Fruit fly (Drosophila melanogaster) whole organism, embryonic: Measurements from ENCODE around the gene Arpc5.

Source experiments
- Ada2b ChIP-seq: fragments of 200-800 bp; sonication (Bioruptor generic); IDR thresholded peaks from 2 replicates; pipeline ENCODE4 v1.3.6; 2022; ENCODE audit warnings: missing biosample characterization, missing genetic modification characterization
- Antp ChIP-seq: fragments of 200-800 bp; sonication (Bioruptor generic); optimal IDR thresholded peaks from 3 replicates; lab custom pipeline; 2016; ENCODE audit warnings: missing biosample characterization, missing genetic modification characterization
- CG10274 ChIP-seq: fragments of 200-800 bp; sonication (Bioruptor generic); optimal IDR thresholded peaks from 3 replicates; lab custom pipeline; 2017; ENCODE audit warnings: missing biosample characterization, mild to moderate bottlenecking, missing genetic modification characterization
- CG1792 ChIP-seq: fragments of 200-800 bp; sonication (Bioruptor generic); optimal IDR thresholded peaks from 2 replicates; lab custom pipeline; 2016; ENCODE audit warnings: missing biosample characterization, missing genetic modification characterization
- CG18619 ChIP-seq: fragments of 200-800 bp; sonication (Bioruptor generic); optimal IDR thresholded peaks from 3 replicates; lab custom pipeline; 2017; ENCODE audit warnings: missing biosample characterization, mild to moderate bottlenecking, missing genetic modification characterization
- CG31441 ChIP-seq: fragments of 200-800 bp; sonication (Bioruptor generic); IDR thresholded peaks from 2 replicates; pipeline ENCODE4 v1.3.6; 2022; ENCODE audit warnings: missing biosample characterization, missing genetic modification characterization
- CG3281 ChIP-seq: fragments of 200-800 bp; sonication (Bioruptor generic); optimal IDR thresholded peaks from 3 replicates; lab custom pipeline; 2017; ENCODE audit warnings: missing biosample characterization, mild to moderate bottlenecking, missing genetic modification characterization
- CG7556 ChIP-seq: fragments of 200-800 bp; sonication (Bioruptor generic); optimal IDR thresholded peaks from 2 replicates; lab custom pipeline; 2017; ENCODE audit warnings: missing biosample characterization, mild to moderate bottlenecking, missing genetic modification characterization
- CG7839 ChIP-seq: fragments of 200-800 bp; sonication (Bioruptor generic); optimal IDR thresholded peaks from 3 replicates; lab custom pipeline; 2018; ENCODE audit warnings: missing biosample characterization, mild to moderate bottlenecking, missing genetic modification characterization, moderate library complexity
- Fer1 ChIP-seq: fragments of 200-800 bp; sonication (Bioruptor generic); optimal IDR thresholded peaks from 2 replicates; lab custom pipeline; 2017; ENCODE audit warnings: missing biosample characterization, mild to moderate bottlenecking, missing genetic modification characterization
- Fer2 ChIP-seq: fragments of 200-800 bp; sonication (Bioruptor generic); optimal IDR thresholded peaks from 2 replicates; lab custom pipeline; 2018; ENCODE audit warnings: missing biosample characterization, mild to moderate bottlenecking, missing genetic modification characterization, moderate library complexity
- H15 ChIP-seq: fragments of 200-800 bp; sonication (Bioruptor generic); IDR thresholded peaks from 3 replicates; pipeline ENCODE4 v1.3.6; 2022; ENCODE audit warnings: missing biosample characterization, missing genetic modification characterization
- Meics ChIP-seq: fragments of 200-800 bp; sonication (Bioruptor generic); optimal IDR thresholded peaks from 2 replicates; lab custom pipeline; 2017; ENCODE audit warnings: missing biosample characterization, mild to moderate bottlenecking, missing genetic modification characterization
- PHDP ChIP-seq: fragments of 200-800 bp; sonication (Bioruptor generic); optimal IDR thresholded peaks from 3 replicates; lab custom pipeline; 2018; ENCODE audit warnings: missing biosample characterization, mild to moderate bottlenecking, missing genetic modification characterization, moderate library complexity
- Ptx1 ChIP-seq: fragments of 200-800 bp; sonication (Bioruptor generic); IDR thresholded peaks from 2 replicates; pipeline ENCODE4 v1.3.6; 2022; ENCODE audit warnings: missing biosample characterization, missing genetic modification characterization
- Usf ChIP-seq: fragments of 200-800 bp; sonication (Bioruptor generic); optimal IDR thresholded peaks from 2 replicates; lab custom pipeline; 2017; ENCODE audit warnings: missing genotype, missing biosample characterization, missing genetic modification characterization
- az2 ChIP-seq: fragments of 200-800 bp; sonication (Bioruptor generic); optimal IDR thresholded peaks from 3 replicates; lab custom pipeline; 2016; ENCODE audit warnings: missing biosample characterization, missing genetic modification characterization
- cwo ChIP-seq: fragments of 200-800 bp; sonication (Bioruptor generic); optimal IDR thresholded peaks from 3 replicates; lab custom pipeline; 2017; ENCODE audit warnings: missing biosample characterization, missing genetic modification characterization, mild to moderate bottlenecking, moderate library complexity, missing genetic modification reagents
- exex ChIP-seq: fragments of 200-800 bp; sonication (Bioruptor generic); optimal IDR thresholded peaks from 4 replicates; lab custom pipeline; 2018; ENCODE audit warnings: missing biosample characterization, mild to moderate bottlenecking, missing genetic modification characterization, moderate library complexity
- grau ChIP-seq: fragments of 200-800 bp; optimal IDR thresholded peaks from 3 replicates; lab custom pipeline; 2019; ENCODE audit warnings: missing biosample characterization, mild to moderate bottlenecking, missing genetic modification characterization, moderate library complexity
- grn ChIP-seq: fragments of 200-800 bp; sonication (Bioruptor generic); optimal IDR thresholded peaks from 3 replicates; lab custom pipeline; 2017; ENCODE audit warnings: missing biosample characterization, missing genetic modification characterization
- hb ChIP-seq: fragments of 200-800 bp; sonication (Bioruptor generic); IDR thresholded peaks from 3 replicates; pipeline ENCODE4 v1.3.6; 2022; ENCODE audit warnings: missing biosample characterization, missing genetic modification characterization; ENCODE audit not compliant: partially characterized antibody
- hkb ChIP-seq, 2 experiments: fragments of 200-800 bp in 1 of 2; fragments of >200 bp in 1 of 2; sonication (Bioruptor generic) in 1 of 2; IDR thresholded peaks in 1 of 2; optimal IDR thresholded peaks in 1 of 2; 2 replicates each; pipeline versions ENCODE4 v1.3.6 to Lab custom; 2017 to 2022; ENCODE audit warnings: missing biosample characterization in 1 of 2, missing genetic modification characterization in 1 of 2
- lab ChIP-seq: fragments of 200-800 bp; sonication (Bioruptor generic); optimal IDR thresholded peaks from 3 replicates; lab custom pipeline; 2017; ENCODE audit warnings: missing biosample characterization, missing genetic modification characterization, mild to moderate bottlenecking, moderate library complexity, missing genetic modification reagents
- lilli ChIP-seq: fragments of 200-800 bp; sonication (Bioruptor generic); optimal IDR thresholded peaks from 3 replicates; lab custom pipeline; 2016; ENCODE audit warnings: missing biosample characterization, missing genetic modification characterization
- lmd ChIP-seq: fragments of 200-800 bp; sonication (Bioruptor generic); IDR thresholded peaks from 2 replicates; pipeline ENCODE4 v1.3.6; 2022; ENCODE audit warnings: missing biosample characterization, missing genetic modification characterization
- mirr ChIP-seq: fragments of 200-800 bp; sonication (Bioruptor generic); optimal IDR thresholded peaks from 3 replicates; lab custom pipeline; 2018; ENCODE audit warnings: missing biosample characterization, mild to moderate bottlenecking, missing genetic modification characterization
- nerfin-2 ChIP-seq: fragments of 200-800 bp; sonication (Bioruptor generic); IDR thresholded peaks from 2 replicates; pipeline ENCODE4 v1.3.6; 2022; ENCODE audit warnings: missing biosample characterization, missing genetic modification characterization; ENCODE audit not compliant: partially characterized antibody
- pfk ChIP-seq: fragments of 200-800 bp; sonication (Bioruptor generic); optimal IDR thresholded peaks from 2 replicates; lab custom pipeline; 2018; ENCODE audit warnings: missing biosample characterization, mild to moderate bottlenecking, missing genetic modification characterization, moderate library complexity
- scrt ChIP-seq: fragments of 200-800 bp; sonication (Bioruptor generic); optimal IDR thresholded peaks from 2 replicates; lab custom pipeline; 2018; ENCODE audit warnings: missing biosample characterization, mild to moderate bottlenecking, missing genetic modification characterization, moderate library complexity
- sens ChIP-seq: fragments of 200-800 bp; sonication (Bioruptor generic); peaks from one replicate; lab custom pipeline; 2016; ENCODE audit warnings: missing biosample characterization, missing genetic modification characterization
- tap ChIP-seq: fragments of 200-800 bp; optimal IDR thresholded peaks from 3 replicates; lab custom pipeline; 2019; ENCODE audit warnings: missing biosample characterization, mild to moderate bottlenecking, missing genetic modification characterization, moderate library complexity
- tup ChIP-seq: fragments of 200-800 bp; sonication (Bioruptor generic); optimal IDR thresholded peaks from 2 replicates; lab custom pipeline; 2016; ENCODE audit warnings: missing biosample characterization, mild to moderate bottlenecking, missing genetic modification characterization, moderate library complexity

Gene Arpc5

dm6 chr2L:2542491-2542890 is 37.6 kb upstream of the Arpc5 start (continued):
- TF ChIP-seq PHDP (peak; percentile 18), lmd (GFP tag; lab: Robert Waterston, UW) (peak; percentile 39; the same call in 1 of the 2 replicates), Ada2b (0 out of 2 replicates have a peak, but pooled peaks have one; percentile 34), Ptx1 (GFP tag; lab: Robert Waterston, UW) (0 out of 2 replicates have a peak, but pooled peaks have one; percentile 20), CG18619 (no peak), lilli (GFP tag; lab: Kevin White, UChicago) (no peak), tup (no peak), CG31441 (0 out of 2 replicates have a peak, but pooled peaks have one; percentile 24), Fer1 (GFP tag; lab: Kevin White, UChicago) (peak; percentile 36), cwo (GFP tag; lab: Kevin White, UChicago) (peak; percentile 23), CG1792 (no peak), scrt (GFP tag; lab: Kevin White, UChicago) (peak; percentile 10), CG3281 (peak; percentile 19), grau (peak; percentile 32), CG7556 (peak; percentile 13), sens (GFP tag; lab: Kevin White, UChicago) (peak; percentile 59), hkb (optimal IDR thresholded peaks at IDR 0.05; lab: Kevin White, UChicago) (no peak), hkb (GFP tag; IDR thresholded peaks at IDR 0.05; lab: Robert Waterston, UW) (0 out of 2 replicates have a peak, but pooled peaks have one; percentile 24), tap (tag; lab: Kevin White, UChicago) (no peak), lab (GFP tag; lab: Kevin White, UChicago) (peak; percentile 10), H15 (GFP tag; lab: Robert Waterston, UW) (no peak), Meics (GFP tag; lab: Kevin White, UChicago) (peak; percentile 33), Usf (GFP tag; lab: Kevin White, UChicago) (no peak), Antp (GFP tag; lab: Kevin White, UChicago) (no peak), CG7839 (tag; lab: Kevin White, UChicago) (peak; percentile 34), CG10274 (GFP tag; lab: Kevin White, UChicago) (no peak)

- peak; percentile 9 for TF ChIP-seq sens (GFP tag; lab: Kevin White, UChicago)
- TF ChIP-seq Usf (GFP tag; lab: Kevin White, UChicago): no peak
These were observed 27.4 kb upstream of the Arpc5 start, which contains the start of gene CG3515 for dm6 chr2L:2552725-2553124. Gene CG3515, minus strand, starts transcription at chr2L:2552825.

DNA sequence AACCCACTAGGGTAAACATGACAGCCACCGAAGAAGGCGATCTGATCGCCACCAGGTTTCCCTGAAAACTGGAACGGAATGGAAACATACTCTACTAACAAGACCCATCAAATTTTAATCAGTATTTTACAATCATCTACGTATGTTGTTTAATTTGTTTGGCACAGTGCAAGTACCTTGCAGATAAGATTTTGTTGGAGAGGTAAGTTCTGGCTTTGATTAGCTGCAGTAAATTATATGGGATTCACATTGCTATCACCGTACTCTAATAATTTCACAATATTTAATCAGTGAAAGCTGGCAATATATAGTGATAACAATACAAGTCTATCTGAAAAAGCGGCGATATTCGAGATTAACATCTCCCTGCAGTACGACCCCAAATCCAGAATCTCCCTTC is 15.3 kb upstream of the Arpc5 start, which contains the start of gene Cyp309a1:
Gene Cyp309a1 (minus strand): TSS at position 73 of the 400 bp plus-strand sequence.
- TF ChIP-seq pfk: peak; percentile 15
- TF ChIP-seq Fer2 (tag; lab: Kevin White, UChicago): no peak
- peak; percentile 23 for TF ChIP-seq grn (GFP tag; lab: Kevin White, UChicago)
- peak; percentile 74 for TF ChIP-seq exex
- no peak for TF ChIP-seq az2 (GFP tag; lab: Kevin White, UChicago)
- peak; percentile 4 for TF ChIP-seq mirr (GFP tag; lab: Kevin White, UChicago)

DNA sequence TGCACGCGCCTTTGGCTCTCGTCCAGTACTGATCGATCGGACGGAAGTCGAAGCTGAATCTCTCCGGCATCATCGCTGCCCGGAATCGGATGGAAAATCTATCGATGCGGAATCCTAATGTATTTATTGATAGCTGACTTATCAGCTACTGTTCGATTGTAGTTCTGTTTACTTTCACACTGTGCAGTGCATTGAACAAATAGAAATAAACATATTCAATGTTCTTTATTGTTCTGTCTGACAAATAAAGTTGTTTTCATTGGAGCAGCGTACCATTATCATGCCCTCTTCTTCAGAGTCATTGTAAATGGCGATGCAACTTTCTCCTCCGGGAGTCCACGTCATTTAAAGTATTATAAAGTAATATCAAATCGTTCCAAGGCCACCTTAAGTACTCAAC is 7.2 kb upstream of the Arpc5 start, which contains the start of gene Cyp309a2:
Gene Cyp309a2 (minus strand): TSS at position 101 of the 400 bp plus-strand sequence.
- TF ChIP-seq sens (GFP tag; lab: Kevin White, UChicago) (peak; percentile 51), nerfin-2 (GFP tag; lab: Robert Waterston, UW) (no peak), hb (GFP tag; lab: Robert Waterston, UW) (0 out of 3 replicates have a peak, but pooled peaks have one; percentile 28)
